Fruit fly (Drosophila melanogaster): ENCODE measurements around the gene Prosalpha4.

The Prosalpha4 gene

dm6 chrX:16303636-16304035 lies 27.6 kb downstream of the Prosalpha4 start, which contains the start of gene CG3679 (continued):
- TF ChIP-seq PHDP (tag; optimal IDR thresholded peaks at IDR 0.05) (no peak), Kr (GFP tag; optimal IDR thresholded peaks at IDR 0.05) (no peak), Ssrp (tag; optimal IDR thresholded peaks at IDR 0.05) (no peak), sd (tag; optimal IDR thresholded peaks at IDR 0.05) (no peak), YL-1 (GFP tag; optimal IDR thresholded peaks at IDR 0.05) (no peak), ac (GFP tag; optimal IDR thresholded peaks at IDR 0.05) (no peak), CG10321 (GFP tag; IDR thresholded peaks at IDR 0.05) (no peak), CG12659 (GFP tag; optimal IDR thresholded peaks at IDR 0.05) (peak; percentile 9), CG6791 (GFP tag; IDR thresholded peaks at IDR 0.05; ENCODE audit: partially characterized antibody) (peak; percentile 82), gce (GFP tag; IDR thresholded peaks at IDR 0.05) (no peak), BEAF-32 (GFP tag; optimal IDR thresholded peaks at IDR 0.05) (peak; percentile 59), Gug (GFP tag; IDR thresholded peaks at IDR 0.05) (no peak), ase (GFP tag; IDR thresholded peaks at IDR 0.05) (no peak), dati (GFP tag; IDR thresholded peaks at IDR 0.05) (no peak), CG14050 (GFP tag; IDR thresholded peaks at IDR 0.05) (no peak), kah (GFP tag; optimal IDR thresholded peaks at IDR 0.05) (no peak), CG18262 (tag; optimal IDR thresholded peaks at IDR 0.05) (no peak), pb (GFP tag; optimal IDR thresholded peaks at IDR 0.05) (no peak), CG7963 (GFP tag; IDR thresholded peaks at IDR 0.05; ENCODE audit: partially characterized antibody) (peak; percentile 70), Hr78 (GFP tag; optimal IDR thresholded peaks at IDR 0.05) (no peak), MESR4 (GFP tag; optimal IDR thresholded peaks at IDR 0.05) (no peak), stwl (tag; optimal IDR thresholded peaks at IDR 0.05) (peak; percentile 28), CG8478 (optimal IDR thresholded peaks at IDR 0.05) (no peak), H15 (GFP tag; IDR thresholded peaks at IDR 0.05) (no peak)

dm6 chrX:16308310-16308918 lies 32.3 kb downstream of the Prosalpha4 start, which contains the start of gene Had1:
Had1 (minus strand) TSS chrX:16308667.
- peak; percentile 34; the same call in 2 of the 3 replicates for TF ChIP-seq row (GFP tag; IDR thresholded peaks at IDR 0.05)
- TF ChIP-seq Deaf1 (tag; optimal IDR thresholded peaks at IDR 0.05): peak; percentile 71
- no peak for TF ChIP-seq CG12155 (GFP tag; optimal IDR thresholded peaks at IDR 0.05)
- peak; percentile 43; the same call in 1 of the 2 replicates for TF ChIP-seq Rfx (GFP tag; IDR thresholded peaks at IDR 0.05)
- TF ChIP-seq grn (GFP tag; optimal IDR thresholded peaks at IDR 0.05): peak; percentile 95
- peak; percentile 57 for TF ChIP-seq CG18262 (tag; optimal IDR thresholded peaks at IDR 0.05)
- TF ChIP-seq mirr (GFP tag; optimal IDR thresholded peaks at IDR 0.05): peak; percentile 25
- peak; percentile 81 for TF ChIP-seq CG34376 (GFP tag; optimal IDR thresholded peaks at IDR 0.05)
- TF ChIP-seq Hr78 (GFP tag; optimal IDR thresholded peaks at IDR 0.05): peak in 1 of 2 experiments; percentile 75
- 0 out of 3 replicates have a peak, but pooled peaks have one; percentile 5 for TF ChIP-seq Opbp (GFP tag; IDR thresholded peaks at IDR 0.05; ENCODE audit: partially characterized antibody)
- no peak for TF ChIP-seq Fer3 (tag; optimal IDR thresholded peaks at IDR 0.05)
- TF ChIP-seq CG10543 (GFP tag; optimal IDR thresholded peaks at IDR 0.05): peak; percentile 71
- peak; percentile 85 for TF ChIP-seq sug (tag; optimal IDR thresholded peaks at IDR 0.05)
- no peak for TF ChIP-seq ewg (GFP tag; optimal IDR thresholded peaks at IDR 0.05)
- TF ChIP-seq HmgZ (tag; optimal IDR thresholded peaks at IDR 0.05): peak; percentile 22
- TF ChIP-seq cwo (GFP tag; optimal IDR thresholded peaks at IDR 0.05): peak; percentile 16
- TF ChIP-seq MESR4 (GFP tag; optimal IDR thresholded peaks at IDR 0.05): peak; percentile 3
- peak; percentile 11 for TF ChIP-seq CG3065 (GFP tag; optimal IDR thresholded peaks at IDR 0.05)
- TF ChIP-seq otp (GFP tag; IDR thresholded peaks at IDR 0.05): 0 out of 3 replicates have a peak, but pooled peaks have one; percentile 33
- TF ChIP-seq pan (optimal IDR thresholded peaks at IDR 0.05): no peak
- peak in 1 of 2 experiments; percentile 16 for TF ChIP-seq pan (GFP tag; optimal IDR thresholded peaks at IDR 0.05 in 1 of 2, IDR thresholded peaks at IDR 0.05 in 1 of 2)
- 0 out of 3 replicates have a peak, but pooled peaks have one; percentile 34 for TF ChIP-seq HLH4C (GFP tag; IDR thresholded peaks at IDR 0.05; ENCODE audit: partially characterized antibody)
- no peak for TF ChIP-seq Bteb2 (GFP tag; optimal IDR thresholded peaks at IDR 0.05)
- no peak for TF ChIP-seq HHEX (GFP tag; optimal IDR thresholded peaks at IDR 0.05)
- TF ChIP-seq exex (tag; optimal IDR thresholded peaks at IDR 0.05): peak; percentile 77
